Worm (Caenorhabditis elegans) whole organism, young adult: ENCODE results near the gene madf-8.
A peak's percentile ranks its signal among the peaks of the same experiment; 100 is the strongest.

Experiments
- F10E7.11 ChIP-seq: sonication (generic microtip); optimal IDR thresholded peaks from 2 replicates; lab custom pipeline; 2017; ENCODE audit warnings: mild to moderate bottlenecking, missing genetic modification characterization, moderate library complexity, missing compliant biosample characterization
- F49E8.2 ChIP-seq: sonication (generic microtip); optimal IDR thresholded peaks from 3 replicates; lab custom pipeline; 2017; ENCODE audit warnings: missing genetic modification characterization, mild to moderate bottlenecking, missing compliant biosample characterization, antibody characterized with exemption, moderate library complexity; ENCODE audit not compliant: insufficient read depth
- Y53G8AR.9 ChIP-seq: fragments of 200-800 bp; sonication (Bioruptor generic); conservative IDR thresholded peaks from 2 replicates; pipeline ENCODE4 v1.3.6; 2022; ENCODE audit warnings: missing genetic modification reagents, missing genetic modification characterization, missing compliant biosample characterization
- ZK185.1 ChIP-seq: sonication (generic microtip); optimal IDR thresholded peaks from 2 replicates; lab custom pipeline; 2016; ENCODE audit warnings: mild to moderate bottlenecking, missing genetic modification characterization, missing compliant biosample characterization; ENCODE audit not compliant: poor library complexity, severe bottlenecking
- aptf-3 ChIP-seq: fragments of 200-800 bp; sonication (Bioruptor generic); IDR thresholded peaks from 2 replicates; pipeline ENCODE4 v1.3.6; 2022; ENCODE audit warnings: missing genetic modification characterization, missing compliant biosample characterization
- athp-1 ChIP-seq: sonication (generic microtip); optimal IDR thresholded peaks from 2 replicates; lab custom pipeline; 2017; ENCODE audit warnings: mild to moderate bottlenecking, missing genetic modification characterization, missing compliant biosample characterization
- attf-3 ChIP-seq: fragments of 200-800 bp; sonication (Bioruptor generic); conservative IDR thresholded peaks from 2 replicates; pipeline ENCODE4 v1.3.6; 2022; ENCODE audit warnings: missing genetic modification reagents, missing genetic modification characterization, missing compliant biosample characterization
- attf-5 ChIP-seq: fragments of 200-800 bp; sonication (Bioruptor generic); optimal IDR thresholded peaks from 2 replicates; lab custom pipeline; 2018; ENCODE audit warnings: mild to moderate bottlenecking, missing genetic modification characterization, missing compliant biosample characterization
- cebp-1 ChIP-seq, 2 experiments: fragments of 200-800 bp in 1 of 2; sonication (Bioruptor generic) in 1 of 2; sonication (generic microtip) in 1 of 2; IDR thresholded peaks in 1 of 2; optimal IDR thresholded peaks in 1 of 2; 2 replicates each; pipeline versions ENCODE4 v1.3.6 to Lab custom; 2017 to 2022; ENCODE audit warnings: missing compliant biosample characterization in 2 of 2, missing genetic modification characterization in 2 of 2, mild to moderate bottlenecking in 1 of 2, missing genetic modification reagents in 1 of 2, moderate library complexity in 1 of 2
- die-1 ChIP-seq: sonication (generic microtip); optimal IDR thresholded peaks from 2 replicates; lab custom pipeline; 2016; ENCODE audit warnings: missing genotype, mild to moderate bottlenecking, missing genetic modification characterization, missing compliant biosample characterization
- efl-1 ChIP-seq: fragments of 150-350 bp; optimal IDR thresholded peaks from 2 replicates; lab custom pipeline; 2014; ENCODE audit warnings: missing biosample characterization, missing genetic modification reagents, missing genetic modification characterization
- egrh-3 ChIP-seq: fragments of 200-800 bp; sonication (Bioruptor generic); IDR thresholded peaks from 2 replicates; pipeline ENCODE4 v1.3.6; 2022; ENCODE audit warnings: missing genetic modification reagents, missing genetic modification characterization, missing compliant biosample characterization
- him-1 ChIP-seq: sonication (generic microtip); optimal IDR thresholded peaks from 2 replicates; lab custom pipeline; 2016; ENCODE audit warnings: missing genotype, missing genetic modification reagents, missing genetic modification characterization, missing compliant biosample characterization
- hlh-12 ChIP-seq: sonication (generic microtip); optimal IDR thresholded peaks from 2 replicates; lab custom pipeline; 2016; ENCODE audit warnings: missing genetic modification characterization, missing compliant biosample characterization
- hmg-1.2 ChIP-seq: fragments of 200-800 bp; sonication (Bioruptor generic); IDR thresholded peaks from 2 replicates; pipeline ENCODE4 v1.3.6; 2022; ENCODE audit warnings: missing genetic modification reagents, missing genetic modification characterization, missing compliant biosample characterization
- lin-35 ChIP-seq, 3 experiments: fragments of 150-350 bp in 2 of 3; sonication (generic microtip) in 1 of 3; optimal IDR thresholded peaks; 2 replicates each; lab custom pipeline; 2014 to 2018; ENCODE audit warnings: missing biosample characterization in 3 of 3, missing genetic modification characterization in 3 of 3, missing genetic modification reagents in 3 of 3
- lin-54 ChIP-seq: fragments of 200-800 bp; sonication (Bioruptor generic); optimal IDR thresholded peaks from 2 replicates; lab custom pipeline; 2018; ENCODE audit warnings: mild to moderate bottlenecking, missing genetic modification characterization, missing compliant biosample characterization
- madf-10 ChIP-seq: sonication (generic microtip); optimal IDR thresholded peaks from 2 replicates; lab custom pipeline; 2016; ENCODE audit warnings: mild to moderate bottlenecking, missing genetic modification characterization, missing compliant biosample characterization
- madf-6 ChIP-seq: fragments of 200-800 bp; sonication (Bioruptor generic); IDR thresholded peaks from 2 replicates; pipeline ENCODE4 v1.3.6; 2022; ENCODE audit warnings: missing genetic modification reagents, missing genetic modification characterization, missing compliant biosample characterization
- nfyb-1 ChIP-seq: fragments of 200-800 bp; sonication (Bioruptor generic); IDR thresholded peaks from 2 replicates; pipeline ENCODE4 v1.3.6; 2022; ENCODE audit warnings: missing genetic modification reagents, missing genetic modification characterization, missing compliant biosample characterization
- rec-8 ChIP-seq, 2 experiments: sonication (generic microtip); optimal IDR thresholded peaks; 2 replicates each; lab custom pipeline; 2016; ENCODE audit warnings: mild to moderate bottlenecking in 2 of 2, missing genetic modification characterization in 2 of 2, missing genetic modification reagents in 2 of 2, missing genotype in 2 of 2, missing biosample characterization in 1 of 2, missing compliant biosample characterization in 1 of 2, moderate library complexity in 1 of 2
- rpc-1 ChIP-seq, 2 experiments: fragments of 150-350 bp in 1 of 2; sonication (generic microtip) in 1 of 2; optimal IDR thresholded peaks; 2 replicates each; lab custom pipeline; 2014 to 2018; ENCODE audit warnings: missing biosample characterization in 1 of 2, missing genetic modification characterization in 1 of 2, missing genetic modification reagents in 1 of 2, missing genotype in 1 of 2
- sdz-38 ChIP-seq: sonication (generic microtip); optimal IDR thresholded peaks from 2 replicates; lab custom pipeline; 2016; ENCODE audit warnings: missing genotype, missing genetic modification characterization, missing compliant biosample characterization
- snpc-1.3 ChIP-seq: sonication (generic microtip); optimal IDR thresholded peaks from 2 replicates; lab custom pipeline; 2017; ENCODE audit warnings: missing genetic modification characterization, mild to moderate bottlenecking, missing compliant biosample characterization, antibody characterized with exemption, moderate library complexity, missing genotype, missing genetic modification reagents; ENCODE audit not compliant: insufficient read depth
- sptf-2 ChIP-seq: fragments of 200-800 bp; sonication (Bioruptor generic); optimal IDR thresholded peaks from 2 replicates; lab custom pipeline; 2018; ENCODE audit warnings: mild to moderate bottlenecking, missing genetic modification characterization, missing compliant biosample characterization
- zfh-2 ChIP-seq: fragments of 200-800 bp; sonication (Bioruptor generic); conservative IDR thresholded peaks from 2 replicates; pipeline ENCODE4 v1.3.6; 2022; ENCODE audit warnings: missing genetic modification reagents, missing genetic modification characterization, missing compliant biosample characterization
- ztf-22 ChIP-seq: fragments of 200-800 bp; sonication (Bioruptor generic); optimal IDR thresholded peaks from 2 replicates; lab custom pipeline; 2018; ENCODE audit warnings: mild to moderate bottlenecking, missing genetic modification characterization, moderate library complexity, missing compliant biosample characterization

madf-8 gene

DNA sequence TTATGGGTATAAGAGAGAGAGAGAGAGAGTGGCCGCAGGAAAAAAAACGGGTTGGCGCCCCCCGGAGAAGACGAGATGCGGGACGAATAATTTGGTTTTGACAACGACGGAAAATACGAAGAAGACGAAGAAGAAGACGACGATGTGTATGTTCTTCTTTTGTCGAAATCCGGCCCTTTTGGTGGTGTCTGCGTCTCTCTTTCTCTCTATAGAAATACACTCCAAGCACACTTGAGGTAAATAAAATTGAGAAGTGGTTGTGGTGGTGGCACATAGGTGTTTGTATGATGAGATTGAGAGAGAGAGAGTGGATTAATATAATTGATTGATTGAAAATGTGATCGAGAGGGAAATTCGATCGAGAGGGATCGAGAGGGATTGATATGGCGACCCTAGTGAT, 22.2 kb upstream of the madf-8 start (continued):
- TF ChIP-seq hlh-12 (tag; lab: Kevin White, UChicago) (no peak), ztf-22 (GFP tag; lab: Kevin White, UChicago) (no peak), zfh-2 (GFP tag; lab: Robert Waterston, UW) (no peak), sptf-2 (no peak)
- TF ChIP-seq, all 124 proteins: peak for 5

ce11 chrIII:3670984-3671383, 20.4 kb upstream of the madf-8 start:
- TF ChIP-seq athp-1 (tag; lab: Kevin White, UChicago), result no peak
- TF ChIP-seq hmg-1.2 (GFP tag; lab: Robert Waterston, UW), result 0 out of 2 replicates have a peak, but pooled peaks have one; percentile 5

- TF ChIP-seq aptf-3, result no peak
- no peak for TF ChIP-seq sdz-38 (tag; lab: Kevin White, UChicago)
- TF ChIP-seq attf-3, result no peak
- no peak for TF ChIP-seq rec-8 (tag; optimal IDR thresholded peaks at IDR 0.05; lab: Kevin White, UChicago)
- TF ChIP-seq him-1 (tag; lab: Kevin White, UChicago), result no peak
- no peak for TF ChIP-seq efl-1 (GFP tag; lab: Kevin White, UChicago)
These were observed 19.7 kb upstream of the madf-8 start, which contains the start of gene C46F11.6 for ce11 chrIII:3670336-3670735. C46F11.6 (minus strand) TSS chrIII:3670436.

- no peak for TF ChIP-seq F10E7.11 (tag; lab: Kevin White, UChicago)
- TF ChIP-seq F49E8.2 (tag; lab: Kevin White, UChicago), result peak; percentile 32
- TF ChIP-seq Y53G8AR.9 (GFP tag; lab: Robert Waterston, UW), result 0 out of 2 replicates have a peak, but pooled peaks have one; percentile 28
- TF ChIP-seq rpc-1 (optimal IDR thresholded peaks at IDR 0.05; lab: Kevin White, UChicago), result peak; percentile 46
- TF ChIP-seq rpc-1 (tag; optimal IDR thresholded peaks at IDR 0.05; lab: Kevin White, UChicago), result no peak
- TF ChIP-seq egrh-3 (GFP tag; lab: Robert Waterston, UW), result no peak
- TF ChIP-seq ZK185.1, result peak; percentile 38
- peak; percentile 61 for TF ChIP-seq madf-6 (GFP tag; lab: Robert Waterston, UW)
- TF ChIP-seq lin-35 (GFP tag; optimal IDR thresholded peaks at IDR 0.05; lab: Kevin White, UChicago), result peak in 1 of 3 experiments; percentile 39
- TF ChIP-seq attf-5 (GFP tag; lab: Kevin White, UChicago), result peak; percentile 26
- no peak for TF ChIP-seq aptf-3
- peak; percentile 28 for TF ChIP-seq lin-54 (GFP tag; lab: Kevin White, UChicago)
- no peak for TF ChIP-seq zfh-2 (GFP tag; lab: Robert Waterston, UW)
- peak; percentile 6 for TF ChIP-seq madf-10
- TF ChIP-seq snpc-1.3 (tag; lab: Kevin White, UChicago), result peak; percentile 10
- 0 out of 2 replicates have a peak, but pooled peaks have one; percentile 34 for TF ChIP-seq nfyb-1
- no peak for TF ChIP-seq die-1 (tag; lab: Kevin White, UChicago)
- peak; percentile 32; the same call in 1 of the 2 replicates for TF ChIP-seq cebp-1 (GFP tag; IDR thresholded peaks at IDR 0.05; lab: Robert Waterston, UW)
- TF ChIP-seq cebp-1 (tag; optimal IDR thresholded peaks at IDR 0.05; lab: Kevin White, UChicago), result peak; percentile 87
- TF ChIP-seq him-1 (tag; lab: Kevin White, UChicago), result peak; percentile 66
These were observed 13.6 kb upstream of the madf-8 start, which contains the start of gene C46F11.4 for ce11 chrIII:3664224-3664623. C46F11.4 (minus strand) TSS chrIII:3664304.

DNA sequence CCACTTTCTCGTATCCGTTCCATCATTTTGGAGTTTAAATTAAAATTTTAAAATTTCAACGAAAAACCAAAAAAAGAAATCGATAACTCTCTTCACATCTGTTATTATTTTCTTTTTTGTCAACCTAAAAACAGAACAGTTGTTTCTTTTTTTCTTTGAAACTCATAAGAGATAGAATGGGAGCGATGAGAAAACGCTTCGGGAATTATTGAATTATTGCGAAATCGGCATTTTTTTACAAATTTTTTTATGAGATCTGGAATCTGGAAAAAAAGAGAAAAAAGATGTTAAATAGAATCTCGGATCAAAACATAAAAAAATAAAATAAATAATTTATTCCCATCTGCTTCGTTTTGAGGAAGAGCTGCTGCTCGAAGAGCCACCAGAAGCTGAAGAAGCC, 6.8 kb upstream of the madf-8 start, which contains the start of gene C46F11.5:
Gene C46F11.5 (minus strand): TSS at position 128 of the 400 bp plus-strand sequence.
- TF ChIP-seq F10E7.11 (tag; lab: Kevin White, UChicago), result no peak
- TF ChIP-seq cebp-1 (GFP tag; IDR thresholded peaks at IDR 0.05; lab: Robert Waterston, UW), result peak; percentile 75
- peak; percentile 97 for TF ChIP-seq cebp-1 (tag; optimal IDR thresholded peaks at IDR 0.05; lab: Kevin White, UChicago)
